Worm (Caenorhabditis elegans) whole organism, L1 larva: ENCODE results near the gene ZK1127.12.

ENCODE experiments used
- Y116A8C.19 ChIP-seq: sonication (generic microtip); optimal IDR thresholded peaks from 2 replicates; lab custom pipeline; 2016; ENCODE audit warnings: missing compliant biosample characterization, missing genetic modification characterization, borderline replicate concordance
- ama-1 ChIP-seq: fragments of 150-350 bp; optimal IDR thresholded peaks from 2 replicates; lab custom pipeline; 2014
- ceh-8 ChIP-seq: fragments of 200-800 bp; sonication (Bioruptor generic); optimal IDR thresholded peaks from 2 replicates; lab custom pipeline; 2018; ENCODE audit warnings: mild to moderate bottlenecking, missing genetic modification characterization, moderate library complexity, missing compliant biosample characterization
- ceh-88 ChIP-seq: fragments of 200-800 bp; sonication (Bioruptor generic); IDR thresholded peaks from 2 replicates; pipeline ENCODE4 v1.3.6; 2022; ENCODE audit warnings: missing genetic modification characterization, missing compliant biosample characterization
- ceh-90 ChIP-seq: sonication (generic microtip); optimal IDR thresholded peaks from 2 replicates; lab custom pipeline; 2016; ENCODE audit warnings: missing genetic modification characterization, missing compliant biosample characterization
- ces-1 ChIP-seq: fragments of 150-350 bp; optimal IDR thresholded peaks from 2 replicates; lab custom pipeline; 2014; ENCODE audit warnings: missing biosample characterization, missing genetic modification reagents, missing genetic modification characterization
- dpl-1 ChIP-seq, 3 experiments: fragments of 150-350 bp in 2 of 3; sonication (generic microtip) in 1 of 3; optimal IDR thresholded peaks; 2 replicates each; lab custom pipeline; 2014 to 2017; ENCODE audit warnings: missing biosample characterization in 3 of 3, missing genetic modification characterization in 3 of 3, missing genetic modification reagents in 3 of 3
- efl-1 ChIP-seq, 4 experiments: fragments of 150-350 bp; optimal IDR thresholded peaks in 3 of 4; peaks in 1 of 4; 1 replicate in 1 of 4; 2 replicates in 3 of 4; lab custom pipeline; 2014; ENCODE audit warnings: missing biosample characterization in 2 of 4, missing genetic modification characterization in 2 of 4, missing genetic modification reagents in 2 of 4
- efl-3 ChIP-seq: fragments of 200-800 bp; sonication (Bioruptor generic); optimal IDR thresholded peaks from 2 replicates; lab custom pipeline; 2018; ENCODE audit warnings: mild to moderate bottlenecking, missing genetic modification characterization, missing compliant biosample characterization
- egl-13 ChIP-seq: sonication (generic microtip); optimal IDR thresholded peaks from 2 replicates; lab custom pipeline; 2016; ENCODE audit warnings: missing genotype, missing genetic modification reagents, missing genetic modification characterization, missing compliant biosample characterization
- fkh-10 ChIP-seq: sonication (generic microtip); optimal IDR thresholded peaks from 2 replicates; lab custom pipeline; 2017; ENCODE audit warnings: missing biosample characterization, missing genetic modification reagents, missing genetic modification characterization
- fkh-4 ChIP-seq: sonication (generic microtip); optimal IDR thresholded peaks from 2 replicates; lab custom pipeline; 2016; ENCODE audit warnings: missing compliant biosample characterization, missing genetic modification characterization, borderline replicate concordance
- fkh-8 ChIP-seq: sonication (generic microtip); optimal IDR thresholded peaks from 2 replicates; lab custom pipeline; 2016; ENCODE audit warnings: mild to moderate bottlenecking, missing genetic modification characterization, missing compliant biosample characterization
- fos-1 ChIP-seq: fragments of 150-350 bp; optimal IDR thresholded peaks from 2 replicates; lab custom pipeline; 2014; ENCODE audit warnings: missing biosample characterization, missing genetic modification characterization
- hlh-4 ChIP-seq: sonication (generic microtip); optimal IDR thresholded peaks from 2 replicates; lab custom pipeline; 2016; ENCODE audit warnings: mild to moderate bottlenecking, missing genetic modification characterization, missing compliant biosample characterization
- hpl-2 ChIP-seq: fragments of 150-350 bp; optimal IDR thresholded peaks from 2 replicates; lab custom pipeline; 2014; ENCODE audit warnings: missing biosample characterization, missing genetic modification reagents, missing genetic modification characterization
- isw-1 ChIP-seq: fragments of 200-800 bp; sonication (Bioruptor generic); IDR thresholded peaks from 2 replicates; pipeline ENCODE4 v1.3.6; 2022; ENCODE audit warnings: missing genetic modification characterization, missing compliant biosample characterization
- jun-1 ChIP-seq: fragments of 150-350 bp; optimal IDR thresholded peaks from 2 replicates; lab custom pipeline; 2014; ENCODE audit warnings: missing biosample characterization, missing genetic modification reagents, missing genetic modification characterization
- lin-14 ChIP-seq: fragments of 200-800 bp; sonication (Bioruptor generic); optimal IDR thresholded peaks from 2 replicates; lab custom pipeline; 2018; ENCODE audit warnings: mild to moderate bottlenecking, missing genetic modification characterization, moderate library complexity, missing compliant biosample characterization
- lin-39 ChIP-seq: fragments of 150-350 bp; optimal IDR thresholded peaks from 2 replicates; lab custom pipeline; 2014; ENCODE audit warnings: missing biosample characterization, missing genetic modification reagents, missing genetic modification characterization
- lir-3 ChIP-seq: sonication (generic microtip); optimal IDR thresholded peaks from 2 replicates; lab custom pipeline; 2016; ENCODE audit warnings: mild to moderate bottlenecking, missing genetic modification characterization, moderate library complexity, missing compliant biosample characterization; ENCODE audit not compliant: poor library complexity
- mdl-1 ChIP-seq, 2 experiments: fragments of 150-350 bp; optimal IDR thresholded peaks; 2 replicates each; lab custom pipeline; 2014 to 2017; ENCODE audit warnings: missing biosample characterization in 2 of 2, missing genetic modification characterization in 2 of 2, inconsistent platforms in 1 of 2
- nhr-12 ChIP-seq: sonication (generic microtip); optimal IDR thresholded peaks from 2 replicates; lab custom pipeline; 2017; ENCODE audit warnings: missing biosample characterization, missing genetic modification characterization
- nhr-28 ChIP-seq: fragments of 150-350 bp; optimal IDR thresholded peaks from 2 replicates; lab custom pipeline; 2014; ENCODE audit warnings: missing biosample characterization, missing genetic modification characterization
- nhr-47 ChIP-seq: sonication (generic microtip); optimal IDR thresholded peaks from 2 replicates; lab custom pipeline; 2016; ENCODE audit warnings: mild to moderate bottlenecking, missing genetic modification characterization, moderate library complexity, missing compliant biosample characterization
- nhr-71 ChIP-seq: sonication (generic microtip); optimal IDR thresholded peaks from 2 replicates; lab custom pipeline; 2016; ENCODE audit warnings: mild to moderate bottlenecking, missing genetic modification characterization, moderate library complexity, missing compliant biosample characterization
- pqm-1 ChIP-seq: sonication (generic microtip); optimal IDR thresholded peaks from 3 replicates; lab custom pipeline; 2017; ENCODE audit warnings: missing biosample characterization, missing genetic modification characterization
- skn-1 ChIP-seq: fragments of 150-350 bp; optimal IDR thresholded peaks from 2 replicates; lab custom pipeline; 2014; ENCODE audit warnings: missing biosample characterization, missing genetic modification characterization
- sox-4 ChIP-seq: sonication (generic microtip); optimal IDR thresholded peaks from 2 replicates; lab custom pipeline; 2016; ENCODE audit warnings: missing genetic modification characterization, missing compliant biosample characterization
- sptf-1 ChIP-seq: fragments of 150-350 bp; optimal IDR thresholded peaks from 2 replicates; lab custom pipeline; 2014; ENCODE audit warnings: missing biosample characterization, missing genetic modification characterization
- sup-37 ChIP-seq: fragments of 200-800 bp; sonication (Bioruptor generic); optimal IDR thresholded peaks from 2 replicates; lab custom pipeline; 2018; ENCODE audit warnings: mild to moderate bottlenecking, missing genetic modification characterization, missing compliant biosample characterization
- tbx-2 ChIP-seq: sonication (generic microtip); optimal IDR thresholded peaks from 2 replicates; lab custom pipeline; 2016; ENCODE audit warnings: missing genetic modification characterization, missing compliant biosample characterization
- tlp-1 ChIP-seq: fragments of 150-350 bp; optimal IDR thresholded peaks from 2 replicates; lab custom pipeline; 2014; ENCODE audit warnings: missing biosample characterization, missing genetic modification characterization
- unc-130 ChIP-seq: fragments of 150-350 bp; optimal IDR thresholded peaks from 2 replicates; lab custom pipeline; 2017; ENCODE audit warnings: missing biosample characterization, missing genetic modification characterization, inconsistent platforms
- unc-98 ChIP-seq: fragments of 200-800 bp; sonication (Bioruptor generic); IDR thresholded peaks from 2 replicates; pipeline ENCODE4 v1.3.6; 2022; ENCODE audit warnings: missing genetic modification characterization, missing compliant biosample characterization
- xbp-1 ChIP-seq: sonication (generic microtip); optimal IDR thresholded peaks from 2 replicates; lab custom pipeline; 2016; ENCODE audit warnings: missing genetic modification characterization, missing compliant biosample characterization
- zag-1 ChIP-seq: fragments of 150-350 bp; optimal IDR thresholded peaks from 2 replicates; lab custom pipeline; 2014; ENCODE audit warnings: missing biosample characterization, missing genetic modification characterization
- ztf-11 ChIP-seq, 2 experiments: sonication (generic microtip); optimal IDR thresholded peaks; 2 replicates each; lab custom pipeline; 2016 to 2017; ENCODE audit warnings: missing genetic modification characterization in 2 of 2, missing biosample characterization in 1 of 2, missing compliant biosample characterization in 1 of 2
- ztf-4 ChIP-seq: fragments of 150-350 bp; optimal IDR thresholded peaks from 2 replicates; lab custom pipeline; 2014; ENCODE audit warnings: missing biosample characterization, missing genetic modification characterization

ZK1127.12 gene

DNA sequence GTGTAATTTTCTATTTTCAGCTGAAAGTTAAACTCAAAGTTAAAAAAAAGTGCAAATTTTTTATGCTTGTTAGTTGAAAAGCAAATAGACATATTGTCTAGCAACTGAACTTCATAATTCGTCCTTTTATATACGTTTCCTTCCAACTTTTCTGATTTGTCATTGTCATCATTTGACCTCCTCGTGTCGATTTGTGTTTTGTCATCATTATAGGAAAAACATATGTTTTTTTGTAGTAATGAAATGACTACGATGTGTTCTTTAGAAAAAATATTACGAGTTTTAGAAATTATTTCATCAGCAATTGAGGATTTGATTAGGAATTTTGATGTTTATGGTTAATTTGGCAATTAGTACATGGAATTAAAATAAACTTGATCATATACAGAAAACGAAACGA lies 8.9 kb downstream of the ZK1127.12 start:
- TF ChIP-seq pqm-1 (tag; lab: Kevin White, UChicago) (no peak), skn-1 (peak; percentile 92), xbp-1 (tag; lab: Kevin White, UChicago) (no peak), nhr-28 (tag; lab: Kevin White, UChicago) (peak; percentile 3)

DNA sequence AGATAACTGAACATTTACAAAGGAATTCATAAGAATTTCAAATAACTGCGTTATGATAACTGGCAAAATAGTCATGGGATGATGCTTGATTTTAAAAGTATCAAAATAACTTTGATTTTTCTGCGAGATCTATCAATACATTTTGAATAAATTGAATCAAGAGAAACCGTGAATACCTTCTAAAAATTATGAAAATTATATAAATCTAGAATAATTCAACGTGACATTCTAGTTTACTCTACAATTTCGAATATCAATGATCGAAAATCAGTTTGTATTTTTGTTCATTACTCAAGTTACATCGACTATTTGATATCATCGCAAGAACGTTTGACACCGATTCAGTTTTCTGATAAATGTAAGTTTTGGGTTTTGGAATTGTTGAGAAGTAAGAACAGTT lies 9.9 kb downstream of the ZK1127.12 start, which contains the start of gene acs-6:
TSS of gene acs-6 (plus strand) at position 301 of the 400 bp plus-strand sequence.
- TF ChIP-seq sox-4 (tag; lab: Kevin White, UChicago) (no peak), lir-3 (tag; lab: Kevin White, UChicago) (no peak), hpl-2 (GFP tag; lab: Kevin White, UChicago) (no peak)

DNA sequence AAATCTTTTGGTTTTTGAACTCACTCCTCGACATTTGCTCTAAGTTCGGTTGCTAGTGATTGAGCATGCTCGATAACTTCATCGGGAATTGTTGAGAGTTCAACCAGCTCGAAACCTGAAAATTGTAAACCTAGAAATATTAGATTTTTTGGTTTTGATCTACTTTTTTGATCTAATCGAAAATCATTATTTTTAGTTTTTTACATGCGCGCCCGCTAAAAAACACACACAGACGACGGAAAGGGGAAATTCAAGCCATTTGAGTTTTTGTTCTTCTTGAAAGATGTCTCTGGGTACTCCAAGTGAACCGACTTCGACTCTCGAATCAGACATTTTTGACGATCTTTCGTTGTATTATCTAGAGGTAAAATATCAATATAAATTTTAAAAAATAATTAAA lies 13.5 kb downstream of the ZK1127.12 start, which contains the start of gene nos-2:
TSS of gene nos-2 (plus strand) at position 228 of the 400 bp plus-strand sequence.
- TF ChIP-seq fkh-4 (tag; lab: Kevin White, UChicago) = no peak
- no peak for TF ChIP-seq fkh-10
- TF ChIP-seq Y116A8C.19 (tag; lab: Kevin White, UChicago) = no peak
- TF ChIP-seq hlh-4 (tag; lab: Kevin White, UChicago) = no peak
- no peak for TF ChIP-seq unc-98 (GFP tag; lab: Robert Waterston, UW)
- no peak for TF ChIP-seq nhr-12 (tag; lab: Kevin White, UChicago)
- TF ChIP-seq tlp-1 (tag; lab: Kevin White, UChicago) = no peak

DNA sequence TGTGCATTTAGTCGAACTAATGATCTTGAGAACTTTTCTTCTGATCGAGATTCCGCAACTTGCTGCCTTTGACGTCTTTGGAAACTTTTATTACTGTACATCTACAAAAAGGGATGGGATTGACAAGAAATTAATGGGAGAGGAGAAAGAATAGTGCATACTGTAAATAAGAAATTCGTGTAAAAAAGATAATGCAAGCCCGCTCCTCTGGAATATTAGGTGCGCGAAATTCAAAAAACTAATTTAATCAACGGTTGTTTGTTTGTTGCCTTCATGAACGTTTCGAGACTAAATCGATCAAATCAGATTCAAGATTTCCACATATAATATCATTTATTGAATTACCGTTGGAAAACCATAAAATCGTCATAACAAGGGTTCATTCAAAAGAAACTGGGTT lies 18.0 kb downstream of the ZK1127.12 start, which contains the start of gene him-14:
TSS of gene him-14 (minus strand) at position 101 of the 400 bp plus-strand sequence.
- TF ChIP-seq lin-14 (GFP tag; lab: Kevin White, UChicago) (no peak), lin-39 (no peak), zag-1 (tag; lab: Kevin White, UChicago) (no peak), fkh-8 (tag; lab: Kevin White, UChicago) (no peak), hlh-4 (tag; lab: Kevin White, UChicago) (no peak), fkh-4 (tag; lab: Kevin White, UChicago) (no peak), sup-37 (GFP tag; lab: Kevin White, UChicago) (no peak), nhr-47 (tag; lab: Kevin White, UChicago) (no peak), ceh-88 (GFP tag; lab: Robert Waterston, UW) (no peak), egl-13 (tag; lab: Kevin White, UChicago) (no peak), efl-3 (GFP tag; lab: Kevin White, UChicago) (no peak), hpl-2 (GFP tag; lab: Kevin White, UChicago) (no peak)

DNA sequence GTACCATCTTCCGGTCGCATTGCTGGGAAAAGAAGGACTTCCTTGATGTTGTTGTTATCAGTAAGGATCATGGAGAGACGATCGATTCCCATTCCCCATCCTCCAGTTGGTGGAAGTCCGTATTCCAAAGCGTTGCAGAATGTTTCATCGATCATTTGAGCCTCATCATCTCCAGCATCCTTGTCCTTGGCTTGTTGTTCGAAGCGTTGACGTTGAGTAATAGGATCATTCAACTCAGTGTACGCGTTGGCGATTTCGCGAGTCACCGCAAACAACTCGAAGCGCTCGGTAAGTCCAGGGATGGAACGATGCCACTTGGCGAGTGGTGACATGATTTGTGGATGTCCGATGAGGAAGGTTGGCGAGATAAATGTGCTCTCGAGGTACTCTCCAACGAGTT lies 18.6 kb downstream of the ZK1127.12 start:
- no peak for TF ChIP-seq efl-1 (optimal IDR thresholded peaks at IDR 0.05; lab: Kevin White, UChicago)
- peak in 1 of 2 experiments; percentile 91 for TF ChIP-seq efl-1 (GFP tag; optimal IDR thresholded peaks at IDR 0.05 in 1 of 2; lab: Kevin White, UChicago)
- TF ChIP-seq ces-1 (GFP tag; lab: Kevin White, UChicago) = no peak

DNA sequence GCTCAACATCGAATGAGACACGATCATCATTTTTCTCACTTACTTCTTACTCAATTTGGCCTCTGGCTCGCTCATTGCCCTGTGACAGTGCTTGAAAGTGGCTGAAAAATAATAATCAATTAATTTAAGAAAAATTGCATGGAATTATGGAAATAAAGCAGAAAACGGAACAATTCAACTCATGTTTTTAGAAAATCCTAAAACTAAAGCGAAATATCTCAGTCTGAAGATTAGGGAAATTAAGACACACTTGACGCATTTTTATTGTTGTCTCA lies 20.4 kb downstream of the ZK1127.12 start, which contains the start of gene kars-1:
TSS of gene kars-1 (minus strand) at position 101 of the 275 bp plus-strand sequence.
- TF ChIP-seq ceh-90 (tag; lab: Kevin White, UChicago) (no peak), efl-3 (GFP tag; lab: Kevin White, UChicago) (no peak), mdl-1 (tag; optimal IDR thresholded peaks at IDR 0.05; lab: Kevin White, UChicago) (no peak), ztf-4 (tag; lab: Kevin White, UChicago) (no peak), unc-130 (tag; lab: Kevin White, UChicago) (no peak), ceh-8 (GFP tag; lab: Kevin White, UChicago) (no peak), jun-1 (no peak), isw-1 (GFP tag; lab: Robert Waterston, UW) (no peak), pqm-1 (tag; lab: Kevin White, UChicago) (no peak), sptf-1 (tag; lab: Kevin White, UChicago) (no peak), nhr-71 (tag; lab: Kevin White, UChicago) (no peak), sup-37 (GFP tag; lab: Kevin White, UChicago) (no peak), dpl-1 (GFP tag; optimal IDR thresholded peaks at IDR 0.05; lab: Kevin White, UChicago) (no peak), fos-1 (tag; lab: Kevin White, UChicago) (no peak), ama-1 (no peak), tbx-2 (no peak), ztf-11 (tag; optimal IDR thresholded peaks at IDR 0.05; lab: Kevin White, UChicago) (no peak), hpl-2 (GFP tag; lab: Kevin White, UChicago) (no peak), unc-98 (GFP tag; lab: Robert Waterston, UW) (no peak)
- TF ChIP-seq, all 84 proteins: peak for 0
